In genomic region chr2L:8100489-8101352, dm6 we compare ENCODE assay signal across 1 fruit fly cellular context.
TF ChIP-seq lines count a peak whose summit lies in the region.

No protein-coding gene starts in this region.

TF ChIP-seq in whole organism, embryonic, 481 proteins besides CTCF, POLR2A, EP300 and RAD21 (continued from another document and continues in another):
- TF ChIP-seq MESR4 (GFP tag; optimal IDR thresholded peaks at IDR 0.05; lab: Kevin White, UChicago) (no peak), vnd (GFP tag; IDR thresholded peaks at IDR 0.05; lab: Robert Waterston, UW; ENCODE audit: partially characterized antibody) (peak; percentile 46; the same call in 1 of the 3 replicates), Hr3 (GFP tag; optimal IDR thresholded peaks at IDR 0.05; lab: Kevin White, UChicago) (no peak), CG11504 (tag; optimal IDR thresholded peaks at IDR 0.05; lab: Kevin White, UChicago) (no peak), gsb (GFP tag; IDR thresholded peaks at IDR 0.05; lab: Robert Waterston, UW) (no peak), D19A (tag; optimal IDR thresholded peaks at IDR 0.05; lab: Kevin White, UChicago) (no peak), run (tag; optimal IDR thresholded peaks at IDR 0.05; lab: Kevin White, UChicago) (no peak), CG12219 (GFP tag; optimal IDR thresholded peaks at IDR 0.05; lab: Kevin White, UChicago) (peak; percentile 37), CG10209 (GFP tag; optimal IDR thresholded peaks at IDR 0.05; lab: Kevin White, UChicago) (no peak), slou (GFP tag; optimal IDR thresholded peaks at IDR 0.05; lab: Kevin White, UChicago) (no peak), CG14667 (GFP tag; IDR thresholded peaks at IDR 0.05; lab: Robert Waterston, UW) (no peak), CG6854 (GFP tag; optimal IDR thresholded peaks at IDR 0.05; lab: Kevin White, UChicago) (no peak), Rx (GFP tag; IDR thresholded peaks at IDR 0.05; lab: Robert Waterston, UW) (no peak), CG4328 (GFP tag; optimal IDR thresholded peaks at IDR 0.05; lab: Kevin White, UChicago) (no peak), tll (GFP tag; optimal IDR thresholded peaks at IDR 0.05; lab: Kevin White, UChicago) (peak in 1 of 2 experiments; percentile 53), zf30C (GFP tag; optimal IDR thresholded peaks at IDR 0.05; lab: Kevin White, UChicago) (no peak), MTF-1 (GFP tag; optimal IDR thresholded peaks at IDR 0.05; lab: Kevin White, UChicago; ENCODE audit: borderline replicate concordance) (no peak), CG34224 (GFP tag; IDR thresholded peaks at IDR 0.05; lab: Robert Waterston, UW; ENCODE audit: partially characterized antibody) (no peak), CG2889 (GFP tag; IDR thresholded peaks at IDR 0.05; lab: Robert Waterston, UW) (no peak), az2 (GFP tag; optimal IDR thresholded peaks at IDR 0.05; lab: Kevin White, UChicago) (no peak), H2.0 (GFP tag; IDR thresholded peaks at IDR 0.05; lab: Robert Waterston, UW) (no peak), ato (GFP tag; IDR thresholded peaks at IDR 0.05; lab: Robert Waterston, UW; ENCODE audit: partially characterized antibody) (no peak), CG10565 (GFP tag; optimal IDR thresholded peaks at IDR 0.05; lab: Kevin White, UChicago) (no peak), Hr39 (optimal IDR thresholded peaks at IDR 0.05; lab: Kevin White, UChicago) (no peak), CG31388 (GFP tag; optimal IDR thresholded peaks at IDR 0.05; lab: Kevin White, UChicago) (no peak), CG14050 (GFP tag; IDR thresholded peaks at IDR 0.05; lab: Robert Waterston, UW) (no peak), CG7786 (GFP tag; optimal IDR thresholded peaks at IDR 0.05; lab: Kevin White, UChicago) (no peak), Hr51 (GFP tag; optimal IDR thresholded peaks at IDR 0.05; lab: Kevin White, UChicago) (peak in 1 of 2 experiments; percentile 45), bbx (GFP tag; IDR thresholded peaks at IDR 0.05; lab: Robert Waterston, UW; ENCODE audit: partially characterized antibody) (no peak), Neu2 (GFP tag; optimal IDR thresholded peaks at IDR 0.05; lab: Kevin White, UChicago; ENCODE audit: borderline replicate concordance) (no peak), onecut (GFP tag; IDR thresholded peaks at IDR 0.05; lab: Robert Waterston, UW) (peak; percentile 7; the same call in 1 of the 2 replicates), ro (GFP tag; IDR thresholded peaks at IDR 0.05; lab: Robert Waterston, UW) (no peak), mam (GFP tag; optimal IDR thresholded peaks at IDR 0.05; lab: Kevin White, UChicago) (no peak), CG11093 (GFP tag; IDR thresholded peaks at IDR 0.05; lab: Robert Waterston, UW) (no peak), CG18764 (GFP tag; optimal IDR thresholded peaks at IDR 0.05; lab: Kevin White, UChicago) (no peak), CG2678 (tag; optimal IDR thresholded peaks at IDR 0.05; lab: Kevin White, UChicago) (peak; percentile 65), ken (GFP tag; IDR thresholded peaks at IDR 0.05; lab: Robert Waterston, UW) (no peak), dmrt11E (tag; optimal IDR thresholded peaks at IDR 0.05; lab: Kevin White, UChicago) (no peak), Camta (GFP tag; optimal IDR thresholded peaks at IDR 0.05; lab: Kevin White, UChicago) (no peak), sna (GFP tag; IDR thresholded peaks at IDR 0.05; lab: Robert Waterston, UW; ENCODE audit: partially characterized antibody) (no peak), so (GFP tag; IDR thresholded peaks at IDR 0.05; lab: Robert Waterston, UW) (0 out of 3 replicates have a peak, but pooled peaks have one; percentile 4), CG4424 (GFP tag; optimal IDR thresholded peaks at IDR 0.05; lab: Kevin White, UChicago) (no peak), Pdp1 (GFP tag; optimal IDR thresholded peaks at IDR 0.05; lab: Kevin White, UChicago) (peak in 1 of 2 experiments; percentile 68), H15 (GFP tag; IDR thresholded peaks at IDR 0.05; lab: Robert Waterston, UW) (no peak), pan (optimal IDR thresholded peaks at IDR 0.05; lab: Kevin White, UChicago) (no peak), pan (GFP tag; optimal IDR thresholded peaks at IDR 0.05 in 1 of 2, IDR thresholded peaks at IDR 0.05 in 1 of 2) (no peak), CG17568 (GFP tag; optimal IDR thresholded peaks at IDR 0.05; lab: Kevin White, UChicago) (no peak), D (optimal IDR thresholded peaks at IDR 0.05; lab: Kevin White, UChicago) (no peak), D (GFP tag; optimal IDR thresholded peaks at IDR 0.05; lab: Kevin White, UChicago) (no peak), CG8359 (GFP tag; optimal IDR thresholded peaks at IDR 0.05; lab: Kevin White, UChicago; ENCODE audit: borderline replicate concordance) (no peak), CG4404 (GFP tag; IDR thresholded peaks at IDR 0.05; lab: Robert Waterston, UW) (no peak), Dip2 (GFP tag; IDR thresholded peaks at IDR 0.05; lab: Robert Waterston, UW) (no peak), CG14860 (GFP tag; IDR thresholded peaks at IDR 0.05; lab: Robert Waterston, UW; ENCODE audit: partially characterized antibody) (no peak), Hr78 (GFP tag; optimal IDR thresholded peaks at IDR 0.05; lab: Kevin White, UChicago) (peak in 1 of 2 experiments; percentile 30), CG1529 (GFP tag; optimal IDR thresholded peaks at IDR 0.05; lab: Kevin White, UChicago) (no peak), wor (GFP tag; IDR thresholded peaks at IDR 0.05; lab: Robert Waterston, UW) (no peak), CG11560 (tag; IDR thresholded peaks at IDR 0.05; lab: Robert Waterston, UW) (no peak), CG2712 (tag; optimal IDR thresholded peaks at IDR 0.05; lab: Kevin White, UChicago) (peak; percentile 23), CG7556 (GFP tag; optimal IDR thresholded peaks at IDR 0.05; lab: Kevin White, UChicago) (peak; percentile 12), pros (GFP tag; optimal IDR thresholded peaks at IDR 0.05; lab: Kevin White, UChicago) (peak; percentile 53), phol (tag; optimal IDR thresholded peaks at IDR 0.05; lab: Kevin White, UChicago) (peak; percentile 23), Lhr (GFP tag; optimal IDR thresholded peaks at IDR 0.05; lab: Kevin White, UChicago) (no peak), CG13287 (GFP tag; IDR thresholded peaks at IDR 0.05; lab: Robert Waterston, UW; ENCODE audit: partially characterized antibody) (no peak), CG34422 (GFP tag; IDR thresholded peaks at IDR 0.05; lab: Robert Waterston, UW) (no peak), Doc3 (GFP tag; IDR thresholded peaks at IDR 0.05; lab: Robert Waterston, UW; ENCODE audit: partially characterized antibody) (no peak), cad (GFP tag; optimal IDR thresholded peaks at IDR 0.05; lab: Kevin White, UChicago) (no peak), YL-1 (GFP tag; optimal IDR thresholded peaks at IDR 0.05; lab: Kevin White, UChicago) (no peak), Meics (GFP tag; optimal IDR thresholded peaks at IDR 0.05; lab: Kevin White, UChicago) (peak; percentile 55), zen2 (GFP tag; IDR thresholded peaks at IDR 0.05; lab: Robert Waterston, UW; ENCODE audit: partially characterized antibody) (no peak), CG6654 (GFP tag; optimal IDR thresholded peaks at IDR 0.05; lab: Kevin White, UChicago) (no peak), ttk (GFP tag; IDR thresholded peaks at IDR 0.05; lab: Robert Waterston, UW) (no peak), toy (GFP tag; IDR thresholded peaks at IDR 0.05; lab: Robert Waterston, UW) (no peak), CG2129 (GFP tag; IDR thresholded peaks at IDR 0.05; lab: Robert Waterston, UW; ENCODE audit: partially characterized antibody) (no peak), Mad (GFP tag; optimal IDR thresholded peaks at IDR 0.05; lab: Kevin White, UChicago) (no peak), CG6689 (GFP tag; IDR thresholded peaks at IDR 0.05; lab: Robert Waterston, UW) (no peak), CG12104 (GFP tag; optimal IDR thresholded peaks at IDR 0.05; lab: Kevin White, UChicago) (peak; percentile 24), CG14965 (GFP tag; optimal IDR thresholded peaks at IDR 0.05; lab: Kevin White, UChicago; ENCODE audit: borderline replicate concordance) (no peak), p53 (GFP tag; optimal IDR thresholded peaks at IDR 0.05; lab: Kevin White, UChicago) (no peak), mirr (GFP tag; optimal IDR thresholded peaks at IDR 0.05; lab: Kevin White, UChicago) (peak; percentile 99), bigmax (GFP tag; optimal IDR thresholded peaks at IDR 0.05; lab: Kevin White, UChicago) (no peak), wdn (GFP tag; IDR thresholded peaks at IDR 0.05; lab: Robert Waterston, UW) (no peak), Side (GFP tag; optimal IDR thresholded peaks at IDR 0.05; lab: Kevin White, UChicago) (no peak), CoRest (tag; optimal IDR thresholded peaks at IDR 0.05; lab: Kevin White, UChicago) (no peak), CG10274 (GFP tag; optimal IDR thresholded peaks at IDR 0.05; lab: Kevin White, UChicago) (no peak), Bgb (GFP tag; IDR thresholded peaks at IDR 0.05; lab: Robert Waterston, UW; ENCODE audit: partially characterized antibody) (no peak), chn (GFP tag; optimal IDR thresholded peaks at IDR 0.05; lab: Kevin White, UChicago) (no peak), CG12299 (tag; optimal IDR thresholded peaks at IDR 0.05; lab: Kevin White, UChicago) (no peak), lab (GFP tag; optimal IDR thresholded peaks at IDR 0.05; lab: Kevin White, UChicago) (peak; percentile 64), eve (GFP tag; optimal IDR thresholded peaks at IDR 0.05; lab: Kevin White, UChicago) (peak in 1 of 2 experiments; percentile 65), CG3847 (GFP tag; IDR thresholded peaks at IDR 0.05; lab: Robert Waterston, UW) (no peak), CG3163 (GFP tag; optimal IDR thresholded peaks at IDR 0.05; lab: Kevin White, UChicago) (no peak), caup (GFP tag; optimal IDR thresholded peaks at IDR 0.05; lab: Kevin White, UChicago; ENCODE audit: severe bottlenecking) (peak; percentile 63), CG15269 (tag; optimal IDR thresholded peaks at IDR 0.05; lab: Kevin White, UChicago) (peak; percentile 25), CkIIα-i1 (GFP tag; IDR thresholded peaks at IDR 0.05; lab: Robert Waterston, UW) (no peak), fd96Cb (tag; optimal IDR thresholded peaks at IDR 0.05; lab: Kevin White, UChicago) (peak; percentile 10), lov (optimal IDR thresholded peaks at IDR 0.05; lab: Kevin White, UChicago) (no peak), lov (GFP tag; IDR thresholded peaks at IDR 0.05; lab: Robert Waterston, UW) (no peak), psq (GFP tag; optimal IDR thresholded peaks at IDR 0.05; lab: Kevin White, UChicago) (no peak), Sin3A (optimal IDR thresholded peaks at IDR 0.05; lab: Kevin White, UChicago) (no peak), emc (GFP tag; optimal IDR thresholded peaks at IDR 0.05; lab: Kevin White, UChicago) (no peak), Eip74EF (GFP tag; optimal IDR thresholded peaks at IDR 0.05; lab: Kevin White, UChicago) (no peak), CG30403 (GFP tag; optimal IDR thresholded peaks at IDR 0.05; lab: Kevin White, UChicago) (no peak), pnt (GFP tag; optimal IDR thresholded peaks at IDR 0.05; lab: Kevin White, UChicago) (no peak), Nf-YC (tag; optimal IDR thresholded peaks at IDR 0.05; lab: Kevin White, UChicago) (peak; percentile 23), sug (tag; optimal IDR thresholded peaks at IDR 0.05; lab: Kevin White, UChicago) (peak; percentile 86), CG8388 (GFP tag; optimal IDR thresholded peaks at IDR 0.05; lab: Kevin White, UChicago) (no peak), tna (GFP tag; IDR thresholded peaks at IDR 0.05; lab: Robert Waterston, UW; ENCODE audit: partially characterized antibody) (no peak), Bteb2 (GFP tag; optimal IDR thresholded peaks at IDR 0.05; lab: Kevin White, UChicago) (no peak), CG18011 (GFP tag; optimal IDR thresholded peaks at IDR 0.05; lab: Kevin White, UChicago) (no peak), CG32767 (GFP tag; IDR thresholded peaks at IDR 0.05; lab: Robert Waterston, UW) (no peak), CG30020 (tag; optimal IDR thresholded peaks at IDR 0.05; lab: Kevin White, UChicago) (no peak), CG42726 (GFP tag; IDR thresholded peaks at IDR 0.05; lab: Robert Waterston, UW; ENCODE audit: partially characterized antibody) (no peak), slp2 (GFP tag; optimal IDR thresholded peaks at IDR 0.05; lab: Kevin White, UChicago) (no peak), CG13424 (tag; optimal IDR thresholded peaks at IDR 0.05; lab: Kevin White, UChicago) (no peak), crp (GFP tag; optimal IDR thresholded peaks at IDR 0.05; lab: Kevin White, UChicago) (no peak), BEAF-32 (GFP tag; optimal IDR thresholded peaks at IDR 0.05; lab: Kevin White, UChicago) (no peak), CG3726 (GFP tag; IDR thresholded peaks at IDR 0.05; lab: Robert Waterston, UW) (no peak), Six4 (GFP tag; optimal IDR thresholded peaks at IDR 0.05; lab: Kevin White, UChicago) (no peak), crc (GFP tag; optimal IDR thresholded peaks at IDR 0.05; lab: Kevin White, UChicago) (no peak), CG10959 (GFP tag; IDR thresholded peaks at IDR 0.05; lab: Robert Waterston, UW) (no peak), CG4820 (GFP tag; optimal IDR thresholded peaks at IDR 0.05; lab: Kevin White, UChicago) (no peak), CG8944 (GFP tag; optimal IDR thresholded peaks at IDR 0.05; lab: Kevin White, UChicago) (no peak), row (GFP tag; IDR thresholded peaks at IDR 0.05; lab: Robert Waterston, UW) (peak; percentile 47; the same call in 2 of the 3 replicates), ab (GFP tag; optimal IDR thresholded peaks at IDR 0.05; lab: Kevin White, UChicago) (no peak), CG4707 (GFP tag; optimal IDR thresholded peaks at IDR 0.05; lab: Kevin White, UChicago) (no peak), CG7987 (GFP tag; optimal IDR thresholded peaks at IDR 0.05; lab: Kevin White, UChicago) (no peak), CG13894 (tag; optimal IDR thresholded peaks at IDR 0.05; lab: Kevin White, UChicago) (no peak), B-H2 (GFP tag; optimal IDR thresholded peaks at IDR 0.05; lab: Kevin White, UChicago) (no peak), CG10654 (GFP tag; optimal IDR thresholded peaks at IDR 0.05; lab: Kevin White, UChicago) (no peak), sr (GFP tag; IDR thresholded peaks at IDR 0.05; lab: Robert Waterston, UW) (no peak), Ptx1 (GFP tag; IDR thresholded peaks at IDR 0.05; lab: Robert Waterston, UW) (no peak), abd-A (tag; optimal IDR thresholded peaks at IDR 0.05; lab: Kevin White, UChicago) (no peak), trh (GFP tag; optimal IDR thresholded peaks at IDR 0.05; lab: Kevin White, UChicago) (no peak), cwo (GFP tag; optimal IDR thresholded peaks at IDR 0.05; lab: Kevin White, UChicago) (peak; percentile 76), MBD-R2 (GFP tag; IDR thresholded peaks at IDR 0.05; lab: Robert Waterston, UW) (no peak), CG2202 (tag; optimal IDR thresholded peaks at IDR 0.05; lab: Kevin White, UChicago) (no peak)
